Worm (Caenorhabditis elegans): ENCODE results near the gene fbxb-46.
"Not testable (repeated sequence)": the region's sequence is repeated elsewhere in the genome, so short reads cannot be mapped to it uniquely, and the experiment has no call there.

- TF ChIP-seq ama-1 (optimal IDR thresholded peaks at IDR 0.05); pes-1 (GFP tag; IDR thresholded peaks at IDR 0.05); ets-7 (tag; optimal IDR thresholded peaks at IDR 0.05); sea-1 (GFP tag; conservative IDR thresholded peaks at IDR 0.05); tbx-11 (GFP tag; IDR thresholded peaks at IDR 0.05); flt-1 (GFP tag; IDR thresholded peaks at IDR 0.05); F13C5.2 (tag; optimal IDR thresholded peaks at IDR 0.05); hmbx-1 (tag; optimal IDR thresholded peaks at IDR 0.05); tra-4 (tag; optimal IDR thresholded peaks at IDR 0.05); scrt-1 (GFP tag; IDR thresholded peaks at IDR 0.05); hmg-4 (GFP tag; optimal IDR thresholded peaks at IDR 0.05); B0310.2 (tag; optimal IDR thresholded peaks at IDR 0.05): not testable (repeated sequence)
These were observed 14.7 kb downstream of the fbxb-46 start, which contains the start of the genes fbxb-54 and fbxb-50 for ce11 chrII:1556217-1556616.
